Worm (Caenorhabditis elegans): ENCODE data around the gene arrd-2.

arrd-2 gene

ce11 chrII:9407469-9407868 is at the start of gene arrd-2:
TSS of gene arrd-2 (plus strand) at chrII:9407769.
- no peak for TF ChIP-seq let-526 (GFP tag; IDR thresholded peaks at IDR 0.05)
- no peak for TF ChIP-seq ZK185.1 (tag; optimal IDR thresholded peaks at IDR 0.05; ENCODE audit: poor library complexity, severe bottlenecking)
- TF ChIP-seq gei-17 (GFP tag; optimal IDR thresholded peaks at IDR 0.05): no peak
- TF ChIP-seq him-1 (tag; optimal IDR thresholded peaks at IDR 0.05): no peak
- TF ChIP-seq ztf-28 (GFP tag; IDR thresholded peaks at IDR 0.05): no peak
- TF ChIP-seq zim-3 (tag; optimal IDR thresholded peaks at IDR 0.05): no peak

DNA sequence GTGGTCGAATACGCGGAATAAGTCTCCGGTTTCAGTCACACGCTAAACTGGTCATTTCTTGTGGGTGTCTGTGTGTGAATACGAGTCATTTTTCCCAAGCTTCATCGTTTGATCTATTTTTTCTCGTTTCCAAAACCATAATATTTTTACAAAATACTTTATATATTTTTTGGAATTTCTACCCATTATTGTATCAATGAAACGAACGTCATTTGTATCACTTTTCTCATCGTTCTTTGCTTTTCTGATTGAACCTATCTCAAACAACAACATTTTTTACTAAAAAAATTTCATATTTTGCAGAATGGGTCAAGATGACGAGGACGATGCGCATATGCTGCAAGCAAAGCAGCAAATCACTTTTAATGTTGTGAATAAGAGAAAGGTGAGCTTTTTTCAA is 49.3 kb upstream of the arrd-2 start, which contains the start of gene mel-11:
mel-11 (plus strand) TSS at position 301 of the 400 bp plus-strand sequence.
- TF ChIP-seq gei-17 (GFP tag; optimal IDR thresholded peaks at IDR 0.05) (no peak), die-1 (tag; optimal IDR thresholded peaks at IDR 0.05) (no peak), lir-1 (GFP tag; conservative IDR thresholded peaks at IDR 0.05) (no peak), D2030.7 (GFP tag; IDR thresholded peaks at IDR 0.05) (no peak), sdz-38 (tag; optimal IDR thresholded peaks at IDR 0.05) (no peak), xnd-1 (tag; optimal IDR thresholded peaks at IDR 0.05) (no peak)

DNA sequence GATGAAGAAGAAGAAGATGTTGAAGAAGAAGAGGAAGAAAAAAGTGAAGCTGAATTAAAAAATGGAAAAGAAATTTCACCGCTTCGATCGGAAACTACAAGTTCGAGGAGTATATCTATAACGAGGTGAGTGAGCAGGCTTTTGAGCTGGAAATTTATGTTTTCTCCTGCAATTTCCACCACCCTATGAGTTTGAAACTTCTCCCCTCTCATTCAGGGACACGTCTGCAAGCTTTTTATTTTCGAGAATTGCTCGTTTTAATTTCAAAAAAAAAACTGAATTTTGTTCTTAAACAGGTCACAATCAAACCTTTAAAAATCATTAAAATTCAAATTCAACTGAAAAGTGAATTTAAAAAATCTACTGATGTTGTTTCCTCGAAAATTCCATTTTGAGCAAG is 45.3 kb upstream of the arrd-2 start:
- TF ChIP-seq madf-10 (tag; optimal IDR thresholded peaks at IDR 0.05): no peak
- no peak for TF ChIP-seq repo-1 (tag; optimal IDR thresholded peaks at IDR 0.05)
- TF ChIP-seq let-607 (tag; optimal IDR thresholded peaks at IDR 0.05): no peak

DNA sequence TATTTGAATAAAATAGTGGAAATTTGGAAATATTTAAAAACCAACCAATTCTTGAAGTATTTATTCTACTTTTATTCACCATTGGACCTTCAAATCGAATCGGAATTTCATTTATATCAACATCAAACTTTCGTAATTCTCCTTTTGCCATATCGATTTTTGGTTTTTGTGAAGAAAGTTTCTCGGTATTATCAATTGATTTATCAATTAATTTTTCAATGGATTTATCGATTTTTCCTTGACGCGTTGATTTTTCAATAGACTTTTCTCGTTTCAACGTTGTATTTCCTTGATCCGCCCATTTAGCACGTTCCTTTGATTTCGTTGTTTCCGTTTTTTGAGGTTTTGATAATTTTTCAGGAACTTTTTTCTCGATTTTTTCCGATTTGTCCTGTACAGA is 38.2 kb upstream of the arrd-2 start:
- TF ChIP-seq zfh-2 (GFP tag; conservative IDR thresholded peaks at IDR 0.05): no peak
- no peak for TF ChIP-seq ZK185.1 (tag; optimal IDR thresholded peaks at IDR 0.05; ENCODE audit: poor library complexity, severe bottlenecking)
- TF ChIP-seq snpc-1.1 (tag; optimal IDR thresholded peaks at IDR 0.05; ENCODE audit: insufficient read depth): no peak
- no peak for TF ChIP-seq fkh-3 (tag; optimal IDR thresholded peaks at IDR 0.05)
- no peak for TF ChIP-seq ets-4 (GFP tag; optimal IDR thresholded peaks at IDR 0.05)
- no peak for TF ChIP-seq F39B2.1 (GFP tag; IDR thresholded peaks at IDR 0.05)
- no peak for TF ChIP-seq tbx-9 (tag; optimal IDR thresholded peaks at IDR 0.05; ENCODE audit: borderline replicate concordance)
- no peak for TF ChIP-seq lsy-27 (tag; optimal IDR thresholded peaks at IDR 0.05; ENCODE audit: borderline replicate concordance, insufficient read depth)
- TF ChIP-seq sea-2 (GFP tag; IDR thresholded peaks at IDR 0.05): no peak
- no peak for TF ChIP-seq aptf-3 (GFP tag; IDR thresholded peaks at IDR 0.05)
- TF ChIP-seq tlf-1 (GFP tag; optimal IDR thresholded peaks at IDR 0.05): no peak
- no peak for TF ChIP-seq nhr-120 (GFP tag; IDR thresholded peaks at IDR 0.05)
- TF ChIP-seq Y95B8A.8 (GFP tag; IDR thresholded peaks at IDR 0.05): no peak
- no peak for TF ChIP-seq Y67H2A.10 (GFP tag; conservative IDR thresholded peaks at IDR 0.05)
- TF ChIP-seq B0261.1 (tag; optimal IDR thresholded peaks at IDR 0.05): no peak
- TF ChIP-seq ztf-18 (tag; optimal IDR thresholded peaks at IDR 0.05): no peak
- TF ChIP-seq attf-3 (GFP tag; conservative IDR thresholded peaks at IDR 0.05): no peak
- no peak for TF ChIP-seq F37B4.10 (GFP tag; IDR thresholded peaks at IDR 0.05)

- TF ChIP-seq Y53G8AR.9 (GFP tag; conservative IDR thresholded peaks at IDR 0.05): no peak
- TF ChIP-seq ztf-22 (GFP tag; optimal IDR thresholded peaks at IDR 0.05): no peak
- TF ChIP-seq nhr-179 (tag; optimal IDR thresholded peaks at IDR 0.05): no peak
- no peak for TF ChIP-seq T26A5.8 (tag; optimal IDR thresholded peaks at IDR 0.05)
- TF ChIP-seq lin-54 (GFP tag; optimal IDR thresholded peaks at IDR 0.05): no peak
- TF ChIP-seq F55B11.4 (tag; optimal IDR thresholded peaks at IDR 0.05; ENCODE audit: borderline replicate concordance, insufficient read depth): no peak
- TF ChIP-seq xnd-1 (tag; optimal IDR thresholded peaks at IDR 0.05): no peak
- no peak for TF ChIP-seq snpc-4 (GFP tag; optimal IDR thresholded peaks at IDR 0.05)
- no peak for TF ChIP-seq snpc-4 (tag; optimal IDR thresholded peaks at IDR 0.05)
These were observed 35.2 kb upstream of the arrd-2 start, which contains the start of gene C06C3.3 for ce11 chrII:9372393-9372792. TSS of gene C06C3.3 (minus strand) at chrII:9372493.

Data from whole organism, young adult.